Worm (Caenorhabditis elegans): ENCODE measurements around the gene R05G6.3.

Gene R05G6.3

DNA sequence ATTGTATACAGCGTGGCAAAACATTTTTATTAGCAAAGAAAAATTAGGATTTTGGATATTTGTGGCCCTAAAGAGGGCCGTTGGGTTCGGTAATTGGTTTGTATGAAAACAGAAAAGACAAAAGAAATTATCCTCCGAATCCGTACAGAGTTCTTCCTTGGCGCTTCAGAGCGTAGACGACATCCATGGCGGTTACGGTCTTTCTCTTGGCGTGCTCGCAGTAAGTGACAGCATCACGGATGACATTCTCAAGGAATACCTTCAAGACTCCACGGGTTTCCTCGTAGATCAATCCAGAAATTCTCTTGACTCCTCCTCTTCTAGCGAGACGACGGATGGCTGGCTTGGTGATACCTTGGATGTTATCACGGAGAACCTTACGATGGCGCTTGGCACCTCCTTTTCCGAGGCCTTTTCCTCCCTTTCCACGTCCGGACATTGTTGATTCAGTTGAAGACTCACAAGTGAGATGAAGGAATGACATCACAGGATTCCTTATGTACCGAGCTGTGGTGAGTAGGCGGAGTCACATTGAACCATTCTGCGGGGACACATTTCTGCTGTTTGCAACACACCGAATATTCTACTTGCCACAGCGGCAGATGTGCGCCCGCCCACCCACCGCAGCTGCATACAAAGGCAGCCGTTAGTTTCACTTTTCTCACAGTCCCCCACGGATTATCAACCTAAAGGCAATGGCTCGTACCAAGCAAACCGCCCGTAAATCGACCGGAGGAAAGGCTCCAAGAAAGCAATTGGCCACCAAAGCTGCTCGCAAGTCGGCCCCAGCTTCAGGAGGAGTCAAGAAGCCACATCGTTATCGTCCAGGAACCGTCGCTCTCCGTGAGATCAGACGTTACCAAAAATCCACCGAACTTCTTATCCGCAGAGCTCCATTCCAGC is 28.5 kb upstream of the R05G6.3 start, which contains the start of the genes his-60 and his-59 (continued):
- TF ChIP-seq unc-30 (tag; optimal IDR thresholded peaks at IDR 0.05) (no peak), snu-23 (GFP tag; optimal IDR thresholded peaks at IDR 0.05) (peak; percentile 55), xbp-1 (tag; optimal IDR thresholded peaks at IDR 0.05) (peak; percentile 19), swsn-7 (tag; optimal IDR thresholded peaks at IDR 0.05) (peak; percentile 68), nhr-20 (tag; optimal IDR thresholded peaks at IDR 0.05) (peak; percentile 43), lin-39 (tag; optimal IDR thresholded peaks at IDR 0.05) (peak; percentile 36), ceh-82 (tag; optimal IDR thresholded peaks at IDR 0.05) (no peak), fkh-8 (tag; optimal IDR thresholded peaks at IDR 0.05) (no peak), efl-3 (GFP tag; optimal IDR thresholded peaks at IDR 0.05) (peak; percentile 70), unc-62 (GFP tag; optimal IDR thresholded peaks at IDR 0.05) (no peak), tbx-2 (tag; optimal IDR thresholded peaks at IDR 0.05) (peak; percentile 47), nhr-85 (tag) (peak; percentile 79), mep-1 (tag; optimal IDR thresholded peaks at IDR 0.05) (peak; percentile 58), unc-86 (tag; optimal IDR thresholded peaks at IDR 0.05) (peak; percentile 58), sox-4 (tag; optimal IDR thresholded peaks at IDR 0.05) (no peak), ceh-88 (GFP tag; IDR thresholded peaks at IDR 0.05) (0 out of 2 replicates have a peak, but pooled peaks have one; percentile 14)

DNA sequence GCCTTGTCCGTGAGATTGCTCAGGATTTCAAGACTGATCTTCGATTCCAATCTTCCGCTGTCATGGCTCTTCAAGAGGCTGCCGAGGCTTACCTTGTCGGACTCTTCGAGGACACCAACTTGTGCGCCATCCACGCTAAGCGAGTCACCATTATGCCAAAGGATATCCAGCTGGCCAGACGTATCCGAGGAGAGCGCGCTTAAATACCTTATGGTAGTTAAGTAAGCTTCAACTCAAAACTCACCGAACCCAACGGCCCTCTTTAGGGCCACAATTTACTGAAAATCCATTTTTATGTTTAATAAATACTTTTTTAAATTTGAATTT is 27.9 kb upstream of the R05G6.3 start:
- no peak for TF ChIP-seq efl-1 (optimal IDR thresholded peaks at IDR 0.05)
- TF ChIP-seq efl-1 (GFP tag; optimal IDR thresholded peaks at IDR 0.05 in 1 of 2): no peak
- no peak for TF ChIP-seq C34B4.2 (tag; optimal IDR thresholded peaks at IDR 0.05)
- TF ChIP-seq skn-1 (tag; optimal IDR thresholded peaks at IDR 0.05): no peak
- no peak for TF ChIP-seq ztf-11 (tag; optimal IDR thresholded peaks at IDR 0.05)
- no peak for TF ChIP-seq nhr-237 (tag; optimal IDR thresholded peaks at IDR 0.05)
- no peak for TF ChIP-seq vab-15 (tag; optimal IDR thresholded peaks at IDR 0.05)
- no peak for TF ChIP-seq pax-3 (tag; optimal IDR thresholded peaks at IDR 0.05)
- TF ChIP-seq ama-1 (optimal IDR thresholded peaks at IDR 0.05): no peak
- no peak for TF ChIP-seq lin-13 (GFP tag; optimal IDR thresholded peaks at IDR 0.05)
- no peak for TF ChIP-seq blmp-1 (tag; optimal IDR thresholded peaks at IDR 0.05)
- TF ChIP-seq lin-39 (tag; optimal IDR thresholded peaks at IDR 0.05): no peak
- no peak for TF ChIP-seq nhr-47 (tag; optimal IDR thresholded peaks at IDR 0.05)
- TF ChIP-seq swsn-7 (tag; optimal IDR thresholded peaks at IDR 0.05): no peak
- TF ChIP-seq unc-62 (GFP tag; optimal IDR thresholded peaks at IDR 0.05): no peak

DNA sequence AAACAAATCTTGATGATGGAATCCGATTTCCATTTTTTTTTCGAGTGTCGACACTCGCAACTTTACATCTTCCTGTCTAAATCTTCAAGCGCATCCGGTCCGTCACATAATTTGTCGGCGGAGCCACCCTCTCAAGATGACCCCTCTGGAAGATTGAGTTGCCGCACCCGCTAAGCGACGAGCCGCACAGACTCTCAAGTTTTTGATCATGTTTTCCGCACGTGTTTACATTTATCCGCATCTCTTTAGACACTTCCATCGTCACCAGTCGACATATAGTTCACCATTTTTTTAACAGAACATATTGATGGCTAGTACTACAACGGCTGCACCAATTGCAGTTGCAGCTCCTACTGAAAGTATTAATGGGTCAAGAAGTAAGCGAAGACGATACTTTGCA is 24.9 kb upstream of the R05G6.3 start, which contains the start of gene F55G1.1:
Gene F55G1.1 (plus strand): TSS at position 301 of the 400 bp plus-strand sequence.
- TF ChIP-seq nhr-28 (tag; optimal IDR thresholded peaks at IDR 0.05) (no peak), pax-3 (tag; optimal IDR thresholded peaks at IDR 0.05) (no peak), unc-86 (tag; optimal IDR thresholded peaks at IDR 0.05) (no peak), sup-37 (GFP tag; optimal IDR thresholded peaks at IDR 0.05) (no peak), ces-1 (GFP tag; optimal IDR thresholded peaks at IDR 0.05) (no peak), unc-98 (GFP tag; IDR thresholded peaks at IDR 0.05) (no peak), nhr-76 (tag; optimal IDR thresholded peaks at IDR 0.05) (no peak)

DNA sequence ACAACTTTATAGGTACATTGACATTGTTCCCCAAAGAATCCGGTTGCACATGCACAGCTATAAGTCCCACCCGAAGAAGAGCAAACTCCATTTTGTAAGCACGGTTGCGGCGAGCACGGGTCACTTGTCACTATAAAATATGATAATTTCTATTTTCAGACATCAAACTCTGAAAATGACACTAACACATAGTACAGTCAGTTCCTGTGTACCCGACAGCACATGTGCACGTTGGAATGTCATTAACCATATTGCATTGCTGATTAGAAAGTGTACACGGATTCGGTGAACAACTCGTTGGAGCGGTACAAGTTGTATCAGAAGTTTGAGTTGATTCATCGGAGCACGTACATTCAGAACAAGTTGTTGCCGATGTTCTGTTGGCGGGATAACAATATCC is 19.1 kb upstream of the R05G6.3 start:
- TF ChIP-seq zip-4 (GFP tag; optimal IDR thresholded peaks at IDR 0.05): no peak
- TF ChIP-seq mab-9 (GFP tag; IDR thresholded peaks at IDR 0.05): no peak
- TF ChIP-seq fkh-4 (tag; optimal IDR thresholded peaks at IDR 0.05; ENCODE audit: borderline replicate concordance): no peak
- no peak for TF ChIP-seq lin-39 (tag; optimal IDR thresholded peaks at IDR 0.05)
- no peak for TF ChIP-seq tlp-1 (tag; optimal IDR thresholded peaks at IDR 0.05)
- no peak for TF ChIP-seq mdl-1 (tag; optimal IDR thresholded peaks at IDR 0.05)
- TF ChIP-seq swsn-7 (tag; optimal IDR thresholded peaks at IDR 0.05): no peak
- TF ChIP-seq elt-2 (tag; optimal IDR thresholded peaks at IDR 0.05): peak; percentile 28
- TF ChIP-seq tbx-2 (tag; optimal IDR thresholded peaks at IDR 0.05): no peak
- no peak for TF ChIP-seq nhr-237 (tag; optimal IDR thresholded peaks at IDR 0.05)
- TF ChIP-seq ceh-88 (GFP tag; IDR thresholded peaks at IDR 0.05): no peak
- no peak for TF ChIP-seq lir-3 (tag; optimal IDR thresholded peaks at IDR 0.05; ENCODE audit: poor library complexity)
- TF ChIP-seq lin-14 (GFP tag; optimal IDR thresholded peaks at IDR 0.05): no peak
- TF ChIP-seq elt-3 (tag; optimal IDR thresholded peaks at IDR 0.05): no peak
- peak; percentile 4 for TF ChIP-seq nhr-20 (tag; optimal IDR thresholded peaks at IDR 0.05)

All from whole organism, L1 larva.